Worm (Caenorhabditis elegans) whole organism, L1 larva: Measurements from ENCODE around the gene brc-1.

Source experiments
- F16B12.6 ChIP-seq: fragments of 150-350 bp; optimal IDR thresholded peaks from 2 replicates; lab custom pipeline; 2014; ENCODE audit warnings: missing biosample characterization, missing genetic modification characterization
- alr-1 ChIP-seq: fragments of 200-800 bp; sonication (Bioruptor generic); optimal IDR thresholded peaks from 2 replicates; lab custom pipeline; 2018; ENCODE audit warnings: borderline replicate concordance, mild to moderate bottlenecking, missing genetic modification characterization, missing compliant biosample characterization
- ama-1 ChIP-seq: fragments of 150-350 bp; optimal IDR thresholded peaks from 2 replicates; lab custom pipeline; 2014
- ceh-63 ChIP-seq: fragments of 200-800 bp; sonication (Bioruptor generic); optimal IDR thresholded peaks from 2 replicates; lab custom pipeline; 2018; ENCODE audit warnings: mild to moderate bottlenecking, missing genetic modification characterization, missing compliant biosample characterization
- ceh-82 ChIP-seq, 3 experiments: fragments of 150-350 bp in 1 of 3; sonication (generic microtip) in 2 of 3; optimal IDR thresholded peaks; 2 replicates each; lab custom pipeline; 2014 to 2017; ENCODE audit warnings: missing biosample characterization in 3 of 3, missing genetic modification characterization in 3 of 3
- ceh-90 ChIP-seq: sonication (generic microtip); optimal IDR thresholded peaks from 2 replicates; lab custom pipeline; 2016; ENCODE audit warnings: missing genetic modification characterization, missing compliant biosample characterization
- dpl-1 ChIP-seq, 3 experiments: fragments of 150-350 bp in 2 of 3; sonication (generic microtip) in 1 of 3; optimal IDR thresholded peaks; 2 replicates each; lab custom pipeline; 2014 to 2017; ENCODE audit warnings: missing biosample characterization in 3 of 3, missing genetic modification characterization in 3 of 3, missing genetic modification reagents in 3 of 3
- egl-13 ChIP-seq: sonication (generic microtip); optimal IDR thresholded peaks from 2 replicates; lab custom pipeline; 2016; ENCODE audit warnings: missing genotype, missing genetic modification reagents, missing genetic modification characterization, missing compliant biosample characterization
- egl-27 ChIP-seq, 2 experiments: fragments of 150-350 bp in 1 of 2; sonication (generic microtip); optimal IDR thresholded peaks; 3 replicates each; lab custom pipeline; 2017 to 2018; ENCODE audit warnings: missing biosample characterization in 2 of 2, missing genetic modification characterization in 2 of 2, missing genetic modification reagents in 2 of 2
- elt-2 ChIP-seq: sonication (generic microtip); optimal IDR thresholded peaks from 2 replicates; lab custom pipeline; 2016; ENCODE audit warnings: missing genetic modification characterization, mild to moderate bottlenecking, inconsistent platforms, missing compliant biosample characterization, missing genetic modification reagents
- elt-3 ChIP-seq, 6 experiments: fragments of 150-350 bp in 1 of 6; sonication (generic microtip); optimal IDR thresholded peaks; 2 replicates each; lab custom pipeline; 2017 to 2018; ENCODE audit warnings: missing biosample characterization in 6 of 6, missing genetic modification characterization in 6 of 6, inconsistent platforms in 1 of 6
- fkh-10 ChIP-seq: sonication (generic microtip); optimal IDR thresholded peaks from 2 replicates; lab custom pipeline; 2017; ENCODE audit warnings: missing biosample characterization, missing genetic modification reagents, missing genetic modification characterization
- fkh-4 ChIP-seq: sonication (generic microtip); optimal IDR thresholded peaks from 2 replicates; lab custom pipeline; 2016; ENCODE audit warnings: missing compliant biosample characterization, missing genetic modification characterization, borderline replicate concordance
- grh-1 ChIP-seq: fragments of 200-800 bp; sonication (Bioruptor generic); IDR thresholded peaks from 2 replicates; pipeline ENCODE4 v1.3.6; 2022; ENCODE audit warnings: missing genetic modification reagents, missing genetic modification characterization, missing compliant biosample characterization
- hlh-17 ChIP-seq: fragments of 200-800 bp; sonication (Bioruptor generic); optimal IDR thresholded peaks from 2 replicates; lab custom pipeline; 2018; ENCODE audit warnings: missing genetic modification characterization, mild to moderate bottlenecking, missing compliant biosample characterization, moderate library complexity, borderline replicate concordance
- hlh-4 ChIP-seq: sonication (generic microtip); optimal IDR thresholded peaks from 2 replicates; lab custom pipeline; 2016; ENCODE audit warnings: mild to moderate bottlenecking, missing genetic modification characterization, missing compliant biosample characterization
- isw-1 ChIP-seq: fragments of 200-800 bp; sonication (Bioruptor generic); IDR thresholded peaks from 2 replicates; pipeline ENCODE4 v1.3.6; 2022; ENCODE audit warnings: missing genetic modification characterization, missing compliant biosample characterization
- jun-1 ChIP-seq: fragments of 150-350 bp; optimal IDR thresholded peaks from 2 replicates; lab custom pipeline; 2014; ENCODE audit warnings: missing biosample characterization, missing genetic modification reagents, missing genetic modification characterization
- lin-13 ChIP-seq: fragments of 150-350 bp; optimal IDR thresholded peaks from 2 replicates; lab custom pipeline; 2014; ENCODE audit warnings: missing biosample characterization, missing genetic modification reagents, missing genetic modification characterization
- lin-14 ChIP-seq: fragments of 200-800 bp; sonication (Bioruptor generic); optimal IDR thresholded peaks from 2 replicates; lab custom pipeline; 2018; ENCODE audit warnings: mild to moderate bottlenecking, missing genetic modification characterization, moderate library complexity, missing compliant biosample characterization
- lin-15B ChIP-seq: fragments of 150-350 bp; sonication (generic microtip); optimal IDR thresholded peaks from 3 replicates; lab custom pipeline; 2014; ENCODE audit warnings: missing biosample characterization, missing genetic modification characterization
- lin-35 ChIP-seq, 2 experiments: fragments of 150-350 bp; optimal IDR thresholded peaks; 2 replicates each; lab custom pipeline; 2014; ENCODE audit warnings: missing biosample characterization in 2 of 2, missing genetic modification characterization in 2 of 2, missing genetic modification reagents in 2 of 2
- lin-39 ChIP-seq: fragments of 150-350 bp; optimal IDR thresholded peaks from 2 replicates; lab custom pipeline; 2014; ENCODE audit warnings: missing biosample characterization, missing genetic modification reagents, missing genetic modification characterization
- lir-3 ChIP-seq: sonication (generic microtip); optimal IDR thresholded peaks from 2 replicates; lab custom pipeline; 2016; ENCODE audit warnings: mild to moderate bottlenecking, missing genetic modification characterization, moderate library complexity, missing compliant biosample characterization; ENCODE audit not compliant: poor library complexity
- lsy-2 ChIP-seq, 2 experiments: fragments of 150-350 bp; optimal IDR thresholded peaks; 2 replicates each; lab custom pipeline; 2014; ENCODE audit warnings: missing biosample characterization in 2 of 2, missing genetic modification characterization in 2 of 2
- mab-9 ChIP-seq: fragments of 200-800 bp; sonication (Bioruptor generic); IDR thresholded peaks from 2 replicates; pipeline ENCODE4 v1.3.6; 2022; ENCODE audit warnings: missing genetic modification reagents, missing genetic modification characterization, missing compliant biosample characterization
- mdl-1 ChIP-seq, 2 experiments: fragments of 150-350 bp; optimal IDR thresholded peaks; 2 replicates each; lab custom pipeline; 2014 to 2017; ENCODE audit warnings: missing biosample characterization in 2 of 2, missing genetic modification characterization in 2 of 2, inconsistent platforms in 1 of 2
- mep-1 ChIP-seq: fragments of 150-350 bp; optimal IDR thresholded peaks from 2 replicates; lab custom pipeline; 2014; ENCODE audit warnings: missing biosample characterization, missing genetic modification characterization
- nhr-11 ChIP-seq: fragments of 150-350 bp; optimal IDR thresholded peaks from 2 replicates; lab custom pipeline; 2014; ENCODE audit warnings: missing biosample characterization, missing genetic modification characterization
- nhr-19 ChIP-seq: fragments of 200-800 bp; sonication (Bioruptor generic); conservative IDR thresholded peaks from 2 replicates; pipeline ENCODE4 v1.3.6; 2022; ENCODE audit warnings: missing genetic modification characterization, missing compliant biosample characterization
- nhr-20 ChIP-seq: sonication (generic microtip); optimal IDR thresholded peaks from 2 replicates; lab custom pipeline; 2016; ENCODE audit warnings: mild to moderate bottlenecking, missing genetic modification characterization, missing compliant biosample characterization
- nhr-237 ChIP-seq: fragments of 150-350 bp; optimal IDR thresholded peaks from 2 replicates; lab custom pipeline; 2014; ENCODE audit warnings: missing biosample characterization, missing genetic modification characterization
- nhr-47 ChIP-seq: sonication (generic microtip); optimal IDR thresholded peaks from 2 replicates; lab custom pipeline; 2016; ENCODE audit warnings: mild to moderate bottlenecking, missing genetic modification characterization, moderate library complexity, missing compliant biosample characterization
- nhr-71 ChIP-seq: sonication (generic microtip); optimal IDR thresholded peaks from 2 replicates; lab custom pipeline; 2016; ENCODE audit warnings: mild to moderate bottlenecking, missing genetic modification characterization, moderate library complexity, missing compliant biosample characterization
- nhr-76 ChIP-seq: sonication (generic microtip); optimal IDR thresholded peaks from 2 replicates; lab custom pipeline; 2017; ENCODE audit warnings: missing biosample characterization, missing genetic modification characterization
- nhr-85 ChIP-seq: sonication (generic microtip); peaks from one replicate; lab custom pipeline; 2016; ENCODE audit warnings: missing genetic modification characterization, inconsistent platforms, missing compliant biosample characterization
- nhr-90 ChIP-seq: sonication (generic microtip); optimal IDR thresholded peaks from 2 replicates; lab custom pipeline; 2016; ENCODE audit warnings: mild to moderate bottlenecking, missing genetic modification characterization, missing compliant biosample characterization; ENCODE audit not compliant: poor library complexity
- pag-3 ChIP-seq: sonication (generic microtip); optimal IDR thresholded peaks from 2 replicates; lab custom pipeline; 2017; ENCODE audit warnings: missing genetic modification characterization, mild to moderate bottlenecking, missing compliant biosample characterization, antibody characterized with exemption, borderline replicate concordance; ENCODE audit not compliant: insufficient read depth
- pax-3 ChIP-seq: fragments of 200-800 bp; sonication (Bioruptor generic); optimal IDR thresholded peaks from 2 replicates; lab custom pipeline; 2018; ENCODE audit warnings: mild to moderate bottlenecking, missing genetic modification characterization, moderate library complexity, missing compliant biosample characterization
- pqm-1 ChIP-seq: sonication (generic microtip); optimal IDR thresholded peaks from 3 replicates; lab custom pipeline; 2017; ENCODE audit warnings: missing biosample characterization, missing genetic modification characterization
- skn-1 ChIP-seq: fragments of 150-350 bp; optimal IDR thresholded peaks from 2 replicates; lab custom pipeline; 2014; ENCODE audit warnings: missing biosample characterization, missing genetic modification characterization
- snpc-4 ChIP-seq: fragments of 150-350 bp; optimal IDR thresholded peaks from 2 replicates; lab custom pipeline; 2014; ENCODE audit warnings: missing biosample characterization, missing genetic modification characterization
- snu-23 ChIP-seq: sonication (generic microtip); optimal IDR thresholded peaks from 2 replicates; lab custom pipeline; 2016; ENCODE audit warnings: missing genetic modification characterization, missing compliant biosample characterization
- swsn-7 ChIP-seq: sonication (generic microtip); optimal IDR thresholded peaks from 2 replicates; lab custom pipeline; 2016; ENCODE audit warnings: missing genetic modification characterization, missing compliant biosample characterization
- tbx-2 ChIP-seq: sonication (generic microtip); optimal IDR thresholded peaks from 2 replicates; lab custom pipeline; 2016; ENCODE audit warnings: missing genetic modification characterization, missing compliant biosample characterization
- tlp-1 ChIP-seq: fragments of 150-350 bp; optimal IDR thresholded peaks from 2 replicates; lab custom pipeline; 2014; ENCODE audit warnings: missing biosample characterization, missing genetic modification characterization
- unc-62 ChIP-seq: fragments of 150-350 bp; optimal IDR thresholded peaks from 2 replicates; lab custom pipeline; 2014; ENCODE audit warnings: missing biosample characterization, missing genetic modification reagents, missing genetic modification characterization
- vab-15 ChIP-seq: sonication (generic microtip); optimal IDR thresholded peaks from 2 replicates; lab custom pipeline; 2017; ENCODE audit warnings: missing genotype, mild to moderate bottlenecking, missing genetic modification characterization, missing compliant biosample characterization
- xbp-1 ChIP-seq: sonication (generic microtip); optimal IDR thresholded peaks from 2 replicates; lab custom pipeline; 2016; ENCODE audit warnings: missing genetic modification characterization, missing compliant biosample characterization
- zip-4 ChIP-seq: fragments of 200-800 bp; sonication (Bioruptor generic); optimal IDR thresholded peaks from 2 replicates; lab custom pipeline; 2018; ENCODE audit warnings: mild to moderate bottlenecking, missing genetic modification characterization, moderate library complexity, missing compliant biosample characterization
- ztf-11 ChIP-seq, 2 experiments: sonication (generic microtip); optimal IDR thresholded peaks; 2 replicates each; lab custom pipeline; 2016 to 2017; ENCODE audit warnings: missing genetic modification characterization in 2 of 2, missing biosample characterization in 1 of 2, missing compliant biosample characterization in 1 of 2

Gene brc-1

DNA sequence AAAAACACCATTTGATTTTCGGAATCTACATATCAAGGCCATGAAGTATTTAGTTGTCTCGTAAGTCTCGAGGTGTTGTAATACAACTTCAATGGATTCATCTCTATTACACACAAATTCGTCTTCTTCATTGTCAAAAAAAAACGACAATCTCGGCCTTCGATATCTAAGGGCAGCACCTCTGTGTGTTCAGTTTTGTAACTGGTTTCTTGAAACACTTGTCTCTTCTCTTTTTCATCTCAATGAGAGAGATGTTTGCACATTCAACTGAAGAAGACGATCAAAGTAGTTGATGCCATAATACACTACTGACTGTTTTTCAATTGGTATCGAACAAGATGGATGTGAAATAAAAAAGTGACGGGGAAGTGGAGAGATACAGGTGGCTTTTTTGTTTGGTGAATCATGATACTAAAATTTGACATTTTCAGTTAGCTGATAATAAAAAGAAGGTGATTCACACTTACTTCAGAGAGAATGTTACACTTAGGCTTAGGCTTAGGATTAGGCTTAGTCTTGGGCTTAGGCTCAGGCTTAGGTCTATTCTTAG, 51.3 kb downstream of the brc-1 start:
- TF ChIP-seq unc-62 (GFP tag; lab: Kevin White, UChicago): no peak
- no peak for TF ChIP-seq xbp-1 (tag; lab: Kevin White, UChicago)
- 0 out of 2 replicates have a peak, but pooled peaks have one; percentile 37 for TF ChIP-seq grh-1
- TF ChIP-seq pag-3 (tag; lab: Kevin White, UChicago): no peak
- no peak for TF ChIP-seq nhr-237 (tag; lab: Kevin White, UChicago)
- no peak for TF ChIP-seq mab-9 (GFP tag; lab: Robert Waterston, UW)
- TF ChIP-seq zip-4: no peak
- TF ChIP-seq mep-1 (tag; lab: Kevin White, UChicago): peak; percentile 9
- TF ChIP-seq lir-3 (tag; lab: Kevin White, UChicago): no peak
- TF ChIP-seq ama-1 (lab: Kevin White, UChicago): no peak
- no peak for TF ChIP-seq swsn-7 (tag; lab: Kevin White, UChicago)
- no peak for TF ChIP-seq ztf-11 (tag; optimal IDR thresholded peaks at IDR 0.05; lab: Kevin White, UChicago)
- TF ChIP-seq tlp-1: no peak
- TF ChIP-seq lin-15B: no peak
- no peak for TF ChIP-seq ceh-82 (tag; optimal IDR thresholded peaks at IDR 0.05; lab: Kevin White, UChicago)
- TF ChIP-seq nhr-11: no peak
- no peak for TF ChIP-seq pqm-1
- no peak for TF ChIP-seq isw-1 (GFP tag; lab: Robert Waterston, UW)
- no peak for TF ChIP-seq mdl-1 (tag; optimal IDR thresholded peaks at IDR 0.05; lab: Kevin White, UChicago)
- TF ChIP-seq fkh-4: no peak
- peak; percentile 29 for TF ChIP-seq nhr-20 (tag; lab: Kevin White, UChicago)
- TF ChIP-seq pax-3 (tag; lab: Kevin White, UChicago): no peak
- no peak for TF ChIP-seq lin-35 (GFP tag; optimal IDR thresholded peaks at IDR 0.05; lab: Kevin White, UChicago)
- no peak for TF ChIP-seq tbx-2 (tag; lab: Kevin White, UChicago)
- TF ChIP-seq ceh-90 (tag; lab: Kevin White, UChicago): no peak
- no peak for TF ChIP-seq fkh-10
- TF ChIP-seq snu-23 (GFP tag; lab: Kevin White, UChicago): peak; percentile 38
- peak; percentile 2 for TF ChIP-seq nhr-90
- no peak for TF ChIP-seq lin-13 (GFP tag; lab: Kevin White, UChicago)
- TF ChIP-seq nhr-85 (tag; lab: Kevin White, UChicago): peak; percentile 92
- no peak for TF ChIP-seq F16B12.6 (tag; lab: Kevin White, UChicago)
- TF ChIP-seq egl-13 (tag; lab: Kevin White, UChicago): no peak
- peak; percentile 83 for TF ChIP-seq lin-14 (GFP tag; lab: Kevin White, UChicago)
- no peak for TF ChIP-seq egl-27 (tag; optimal IDR thresholded peaks at IDR 0.05; lab: Kevin White, UChicago)
- TF ChIP-seq snpc-4 (tag; lab: Kevin White, UChicago): no peak
- peak in 1 of 2 experiments; percentile 23 for TF ChIP-seq lsy-2 (tag; optimal IDR thresholded peaks at IDR 0.05; lab: Kevin White, UChicago)
- TF ChIP-seq skn-1: no peak
- no peak for TF ChIP-seq alr-1 (tag; lab: Kevin White, UChicago)
- no peak for TF ChIP-seq nhr-76 (tag; lab: Kevin White, UChicago)
- no peak for TF ChIP-seq dpl-1 (GFP tag; optimal IDR thresholded peaks at IDR 0.05; lab: Kevin White, UChicago)
- no peak for TF ChIP-seq hlh-17 (GFP tag; lab: Kevin White, UChicago)
- TF ChIP-seq vab-15 (tag; lab: Kevin White, UChicago): no peak
- TF ChIP-seq nhr-19: 0 out of 2 replicates have a peak, but pooled peaks have one; percentile 4
- TF ChIP-seq lin-39 (tag; lab: Kevin White, UChicago): no peak
- peak; percentile 14 for TF ChIP-seq nhr-71
- TF ChIP-seq hlh-4: no peak
- TF ChIP-seq elt-2 (tag; lab: Kevin White, UChicago): no peak
- no peak for TF ChIP-seq nhr-47
- peak in 1 of 6 experiments; percentile 16 for TF ChIP-seq elt-3 (tag; optimal IDR thresholded peaks at IDR 0.05; lab: Kevin White, UChicago)
- TF ChIP-seq jun-1 (tag; lab: Kevin White, UChicago): no peak
- no peak for TF ChIP-seq ceh-63
